Worm (Caenorhabditis elegans) whole organism, L3 larva: ENCODE data around the gene B0334.10.
A peak's percentile ranks its signal among the peaks of the same experiment; 100 is the strongest.

ENCODE experiments used
- R02D3.7 ChIP-seq: fragments of 150-350 bp; optimal IDR thresholded peaks from 2 replicates; lab custom pipeline; 2014; ENCODE audit warnings: missing biosample characterization, missing genetic modification characterization
- ZK546.5 ChIP-seq: sonication (generic microtip); optimal IDR thresholded peaks from 2 replicates; lab custom pipeline; 2017; ENCODE audit warnings: missing biosample characterization, missing genetic modification characterization
- aly-2 ChIP-seq: fragments of 150-350 bp; optimal IDR thresholded peaks from 2 replicates; lab custom pipeline; 2014; ENCODE audit warnings: missing biosample characterization, missing genetic modification characterization
- ama-1 ChIP-seq: fragments of 150-350 bp; optimal IDR thresholded peaks from 2 replicates; lab custom pipeline; 2018
- ceh-28 ChIP-seq: fragments of 150-350 bp; optimal IDR thresholded peaks from 2 replicates; lab custom pipeline; 2014; ENCODE audit warnings: missing biosample characterization, missing genetic modification reagents, missing genetic modification characterization
- ceh-82 ChIP-seq: fragments of 150-350 bp; optimal IDR thresholded peaks from 2 replicates; lab custom pipeline; 2014; ENCODE audit warnings: missing biosample characterization, missing genetic modification characterization
- egl-27 ChIP-seq: sonication (generic microtip); optimal IDR thresholded peaks from 4 replicates; lab custom pipeline; 2017; ENCODE audit warnings: missing biosample characterization, missing genetic modification reagents, missing genetic modification characterization
- egl-5 ChIP-seq: fragments of 150-350 bp; optimal IDR thresholded peaks from 2 replicates; lab custom pipeline; 2017; ENCODE audit warnings: missing biosample characterization, missing genetic modification reagents, missing genetic modification characterization, inconsistent platforms
- elt-2 ChIP-seq: sonication (generic microtip); optimal IDR thresholded peaks from 2 replicates; lab custom pipeline; 2016; ENCODE audit warnings: missing genetic modification reagents, mild to moderate bottlenecking, missing genetic modification characterization, missing compliant biosample characterization
- elt-3 ChIP-seq, 3 experiments: fragments of 150-350 bp in 1 of 3; sonication (generic microtip) in 2 of 3; optimal IDR thresholded peaks; 2 replicates in 2 of 3; 4 replicates in 1 of 3; lab custom pipeline; 2014 to 2017; ENCODE audit warnings: missing biosample characterization in 3 of 3, missing genetic modification characterization in 3 of 3
- eor-1 ChIP-seq, 2 experiments: fragments of 150-350 bp; optimal IDR thresholded peaks; 2 replicates each; lab custom pipeline; 2014 to 2018; ENCODE audit warnings: missing biosample characterization in 2 of 2, missing genetic modification characterization in 2 of 2
- fkh-10 ChIP-seq: sonication (generic microtip); optimal IDR thresholded peaks from 2 replicates; lab custom pipeline; 2017; ENCODE audit warnings: missing biosample characterization, missing genetic modification reagents, missing genetic modification characterization
- fos-1 ChIP-seq: fragments of 150-350 bp; optimal IDR thresholded peaks from 2 replicates; lab custom pipeline; 2014; ENCODE audit warnings: missing biosample characterization, missing genetic modification characterization
- hmg-11 ChIP-seq: sonication (generic microtip); optimal IDR thresholded peaks from 2 replicates; lab custom pipeline; 2016; ENCODE audit warnings: missing genetic modification characterization, missing compliant biosample characterization
- jun-1 ChIP-seq: fragments of 150-350 bp; optimal IDR thresholded peaks from 2 replicates; lab custom pipeline; 2014; ENCODE audit warnings: missing biosample characterization, missing genetic modification reagents, missing genetic modification characterization
- lin-15B ChIP-seq: fragments of 150-350 bp; optimal IDR thresholded peaks from 2 replicates; lab custom pipeline; 2014; ENCODE audit warnings: missing biosample characterization, missing genetic modification characterization
- lin-39 ChIP-seq: fragments of 150-350 bp; optimal IDR thresholded peaks from 2 replicates; lab custom pipeline; 2018; ENCODE audit warnings: missing biosample characterization, missing genetic modification reagents, missing genetic modification characterization
- lsy-12 ChIP-seq: sonication (generic microtip); optimal IDR thresholded peaks from 2 replicates; lab custom pipeline; 2016; ENCODE audit warnings: mild to moderate bottlenecking, missing genetic modification characterization, missing compliant biosample characterization
- mdl-1 ChIP-seq: fragments of 150-350 bp; optimal IDR thresholded peaks from 2 replicates; lab custom pipeline; 2014; ENCODE audit warnings: missing biosample characterization, missing genetic modification characterization
- mml-1 ChIP-seq: fragments of 150-350 bp; sonication (generic microtip); optimal IDR thresholded peaks from 3 replicates; lab custom pipeline; 2014; ENCODE audit warnings: missing biosample characterization, missing genetic modification characterization
- nfya-1 ChIP-seq: sonication (generic microtip); optimal IDR thresholded peaks from 2 replicates; lab custom pipeline; 2017; ENCODE audit warnings: missing genetic modification characterization, mild to moderate bottlenecking, missing compliant biosample characterization, antibody characterized with exemption, moderate library complexity; ENCODE audit not compliant: insufficient read depth
- nhr-11 ChIP-seq: fragments of 150-350 bp; optimal IDR thresholded peaks from 2 replicates; lab custom pipeline; 2014; ENCODE audit warnings: missing biosample characterization, missing genetic modification characterization
- nhr-12 ChIP-seq: fragments of 150-350 bp; optimal IDR thresholded peaks from 2 replicates; lab custom pipeline; 2014; ENCODE audit warnings: missing biosample characterization, missing genetic modification characterization
- nhr-23 ChIP-seq: fragments of 150-350 bp; optimal IDR thresholded peaks from 2 replicates; lab custom pipeline; 2014; ENCODE audit warnings: missing biosample characterization, missing genetic modification reagents, missing genetic modification characterization
- nhr-25 ChIP-seq: sonication (generic microtip); optimal IDR thresholded peaks from 2 replicates; lab custom pipeline; 2017; ENCODE audit warnings: missing biosample characterization, missing genetic modification characterization
- nhr-28 ChIP-seq: fragments of 150-350 bp; optimal IDR thresholded peaks from 2 replicates; lab custom pipeline; 2014; ENCODE audit warnings: missing biosample characterization, missing genetic modification characterization
- nhr-43 ChIP-seq: sonication (generic microtip); optimal IDR thresholded peaks from 2 replicates; lab custom pipeline; 2016; ENCODE audit warnings: mild to moderate bottlenecking, missing genetic modification characterization, missing compliant biosample characterization; ENCODE audit not compliant: poor library complexity, severe bottlenecking
- nhr-76 ChIP-seq: fragments of 150-350 bp; sonication (generic microtip); optimal IDR thresholded peaks from 5 replicates; lab custom pipeline; 2014; ENCODE audit warnings: missing biosample characterization, missing genetic modification characterization
- nhr-77 ChIP-seq: fragments of 150-350 bp; optimal IDR thresholded peaks from 2 replicates; lab custom pipeline; 2014; ENCODE audit warnings: missing biosample characterization, missing genetic modification characterization
- pha-4 ChIP-seq: fragments of 150-350 bp; optimal IDR thresholded peaks from 2 replicates; lab custom pipeline; 2014; ENCODE audit warnings: missing biosample characterization, missing genetic modification reagents, missing genetic modification characterization
- pqm-1 ChIP-seq: fragments of 150-350 bp; optimal IDR thresholded peaks from 2 replicates; lab custom pipeline; 2017; ENCODE audit warnings: missing biosample characterization, missing genetic modification characterization, inconsistent platforms
- sea-2 ChIP-seq: fragments of 150-350 bp; sonication (generic microtip); optimal IDR thresholded peaks from 4 replicates; lab custom pipeline; 2014; ENCODE audit warnings: missing biosample characterization, missing genetic modification reagents, missing genetic modification characterization
- skn-1 ChIP-seq: fragments of 150-350 bp; optimal IDR thresholded peaks from 2 replicates; lab custom pipeline; 2014; ENCODE audit warnings: missing biosample characterization, missing genetic modification characterization
- snpc-4 ChIP-seq: fragments of 150-350 bp; optimal IDR thresholded peaks from 2 replicates; lab custom pipeline; 2014; ENCODE audit warnings: missing biosample characterization, missing genetic modification characterization
- tbx-2 ChIP-seq: sonication (generic microtip); optimal IDR thresholded peaks from 2 replicates; lab custom pipeline; 2016; ENCODE audit warnings: mild to moderate bottlenecking, missing genetic modification characterization, missing compliant biosample characterization
- unc-62 ChIP-seq: fragments of 150-350 bp; sonication (generic microtip); optimal IDR thresholded peaks from 4 replicates; lab custom pipeline; 2014; ENCODE audit warnings: missing biosample characterization, missing genetic modification reagents, missing genetic modification characterization
- zag-1 ChIP-seq: fragments of 150-350 bp; optimal IDR thresholded peaks from 2 replicates; lab custom pipeline; 2014; ENCODE audit warnings: missing biosample characterization, missing genetic modification characterization
- ztf-11 ChIP-seq: fragments of 150-350 bp; optimal IDR thresholded peaks from 2 replicates; lab custom pipeline; 2014; ENCODE audit warnings: missing biosample characterization, missing genetic modification characterization
- ztf-4 ChIP-seq: fragments of 150-350 bp; optimal IDR thresholded peaks from 2 replicates; lab custom pipeline; 2014; ENCODE audit warnings: missing biosample characterization, missing genetic modification characterization

Gene B0334.10

ce11 chrII:11495307-11495706 lies 23.0 kb upstream of the B0334.10 start, which contains the start of the genes ooc-3 and B0334.4:
TSS of gene ooc-3 (minus strand) at chrII:11495321.
TSS of gene B0334.4 (plus strand) at chrII:11495692.
- TF ChIP-seq nhr-12 (tag; lab: Kevin White, UChicago) (no peak), elt-3 (tag; optimal IDR thresholded peaks at IDR 0.05; lab: Kevin White, UChicago) (no peak), nhr-11 (no peak), sea-2 (no peak), fos-1 (no peak), mdl-1 (no peak), skn-1 (tag; lab: Kevin White, UChicago) (peak; percentile 56), jun-1 (tag; lab: Kevin White, UChicago) (no peak), egl-5 (tag; lab: Kevin White, UChicago) (peak; percentile 11), pha-4 (tag; lab: Kevin White, UChicago) (peak; percentile 70), nfya-1 (peak; percentile 72)
- TF ChIP-seq, all 47 proteins: peak for 4

- no peak for TF ChIP-seq aly-2
- TF ChIP-seq R02D3.7 (tag; lab: Kevin White, UChicago): no peak
- TF ChIP-seq ztf-4 (tag; lab: Kevin White, UChicago): no peak
- TF ChIP-seq snpc-4 (tag; lab: Kevin White, UChicago): no peak
- TF ChIP-seq pqm-1: no peak
- TF ChIP-seq pha-4 (tag; lab: Kevin White, UChicago): no peak
- no peak for TF ChIP-seq fos-1
- no peak for TF ChIP-seq nhr-77 (tag; lab: Kevin White, UChicago)
- TF ChIP-seq nhr-23 (tag; lab: Kevin White, UChicago): no peak
- no peak for TF ChIP-seq lsy-12 (tag; lab: Kevin White, UChicago)
- no peak for TF ChIP-seq jun-1 (tag; lab: Kevin White, UChicago)
- TF ChIP-seq eor-1 (tag; optimal IDR thresholded peaks at IDR 0.05; lab: Kevin White, UChicago): no peak
- no peak for TF ChIP-seq ZK546.5 (tag; lab: Kevin White, UChicago)
- no peak for TF ChIP-seq lin-39 (tag; lab: Kevin White, UChicago)
Observed at ce11 chrII:11495806-11496205, 22.5 kb upstream of the B0334.10 start.

ce11 chrII:11496767-11497166 lies 21.5 kb upstream of the B0334.10 start, which contains the start of gene emc-5:
TSS of gene emc-5 (plus strand) at chrII:11496780.
- TF ChIP-seq nhr-76 (no peak), zag-1 (no peak), R02D3.7 (tag; lab: Kevin White, UChicago) (no peak), fkh-10 (GFP tag; lab: Kevin White, UChicago) (no peak), nfya-1 (peak; percentile 21), lin-39 (tag; lab: Kevin White, UChicago) (peak; percentile 69)
- TF ChIP-seq, all 47 proteins: peak for 2

ce11 chrII:11497365-11497764 lies 20.9 kb upstream of the B0334.10 start, which contains the start of gene B0334.5:
TSS of gene B0334.5 (plus strand) at chrII:11497665.
- TF ChIP-seq pqm-1: no peak
- no peak for TF ChIP-seq nhr-28 (tag; lab: Kevin White, UChicago)
- TF ChIP-seq fkh-10 (GFP tag; lab: Kevin White, UChicago): no peak
- no peak for TF ChIP-seq ceh-28 (tag; lab: Kevin White, UChicago)
- TF ChIP-seq nhr-23 (tag; lab: Kevin White, UChicago): no peak
- no peak for TF ChIP-seq zag-1
- no peak for TF ChIP-seq nhr-77 (tag; lab: Kevin White, UChicago)
- no peak for TF ChIP-seq lsy-12 (tag; lab: Kevin White, UChicago)
- TF ChIP-seq nfya-1: no peak
- TF ChIP-seq ama-1 (lab: Kevin White, UChicago): no peak
- TF ChIP-seq sea-2: no peak
- no peak for TF ChIP-seq hmg-11 (tag; lab: Kevin White, UChicago)

ce11 chrII:11500198-11500597 lies 18.1 kb upstream of the B0334.10 start, which contains the start of gene B0334.20:
TSS of gene B0334.20 (minus strand) at chrII:11500459.
- TF ChIP-seq skn-1 (tag; lab: Kevin White, UChicago): no peak
- no peak for TF ChIP-seq ztf-11 (tag; lab: Kevin White, UChicago)
- no peak for TF ChIP-seq elt-3 (tag; optimal IDR thresholded peaks at IDR 0.05; lab: Kevin White, UChicago)
- peak; percentile 44 for TF ChIP-seq elt-2 (tag; lab: Kevin White, UChicago)
- TF ChIP-seq sea-2: no peak
- no peak for TF ChIP-seq unc-62 (GFP tag; lab: Kevin White, UChicago)

ce11 chrII:11501956-11502355 lies 16.3 kb upstream of the B0334.10 start:
- TF ChIP-seq nhr-43 (peak; percentile 81), mdl-1 (no peak), ztf-11 (tag; lab: Kevin White, UChicago) (no peak), nhr-25 (tag; lab: Kevin White, UChicago) (peak; percentile 60), fkh-10 (GFP tag; lab: Kevin White, UChicago) (no peak), sea-2 (no peak), aly-2 (no peak), unc-62 (GFP tag; lab: Kevin White, UChicago) (no peak), egl-27 (tag; lab: Kevin White, UChicago) (no peak), lin-39 (tag; lab: Kevin White, UChicago) (no peak), nhr-11 (no peak), hmg-11 (tag; lab: Kevin White, UChicago) (no peak), lsy-12 (tag; lab: Kevin White, UChicago) (no peak), pqm-1 (no peak), nhr-23 (tag; lab: Kevin White, UChicago) (peak; percentile 49), elt-2 (tag; lab: Kevin White, UChicago) (no peak), elt-3 (tag; optimal IDR thresholded peaks at IDR 0.05; lab: Kevin White, UChicago) (peak; percentile 98 to 100 (median 100)), lin-15B (tag; lab: Kevin White, UChicago) (no peak), ceh-82 (tag; lab: Kevin White, UChicago) (no peak), ZK546.5 (tag; lab: Kevin White, UChicago) (no peak), tbx-2 (peak; percentile 39), eor-1 (tag; optimal IDR thresholded peaks at IDR 0.05; lab: Kevin White, UChicago) (no peak), mml-1 (no peak), ztf-4 (tag; lab: Kevin White, UChicago) (no peak)
